Fruit fly (Drosophila melanogaster): ENCODE data around the gene CG33642.

The CG33642 gene

dm6 chr2L:13513331-13514261 is 16.2 kb upstream of the CG33642 start (continued):
- TF ChIP-seq fu2 (GFP tag; optimal IDR thresholded peaks at IDR 0.05) = peak; percentile 47
- peak; percentile 47 for TF ChIP-seq Hmr (GFP tag; optimal IDR thresholded peaks at IDR 0.05)
- TF ChIP-seq NfI (GFP tag; optimal IDR thresholded peaks at IDR 0.05) = peak; percentile 63
- peak; percentile 86 for TF ChIP-seq HLHmδ (GFP tag; optimal IDR thresholded peaks at IDR 0.05)
- 0 out of 2 replicates have a peak, but pooled peaks have one; percentile 24 for TF ChIP-seq GATAe (GFP tag; conservative IDR thresholded peaks at IDR 0.05)
- peak; percentile 62 for TF ChIP-seq CG1233 (GFP tag; optimal IDR thresholded peaks at IDR 0.05)
- TF ChIP-seq CG6689 (GFP tag; IDR thresholded peaks at IDR 0.05) = peak; percentile 76
- peak; percentile 43 for TF ChIP-seq Ssrp (tag; optimal IDR thresholded peaks at IDR 0.05)
- peak; percentile 69 for TF ChIP-seq gem (tag; optimal IDR thresholded peaks at IDR 0.05)
- no peak for TF ChIP-seq Vsx1 (GFP tag; optimal IDR thresholded peaks at IDR 0.05)
- TF ChIP-seq lmd (GFP tag; IDR thresholded peaks at IDR 0.05) = peak; percentile 69
- peak; percentile 3 for TF ChIP-seq schlank (tag; optimal IDR thresholded peaks at IDR 0.05)
- TF ChIP-seq HmgD (GFP tag; optimal IDR thresholded peaks at IDR 0.05) = peak; percentile 34
- TF ChIP-seq CG15514 (GFP tag; optimal IDR thresholded peaks at IDR 0.05) = peak; percentile 37
- TF ChIP-seq dmrt99B (tag; optimal IDR thresholded peaks at IDR 0.05) = peak; percentile 66
- no peak for TF ChIP-seq sim (GFP tag; IDR thresholded peaks at IDR 0.05)
- TF ChIP-seq mam (GFP tag; optimal IDR thresholded peaks at IDR 0.05) = peak; percentile 74
- TF ChIP-seq hth (optimal IDR thresholded peaks at IDR 0.05) = no peak
- TF ChIP-seq da (GFP tag; optimal IDR thresholded peaks at IDR 0.05) = no peak
- TF ChIP-seq p53 (GFP tag; optimal IDR thresholded peaks at IDR 0.05) = no peak
- peak; percentile 69 for TF ChIP-seq CG16863 (GFP tag; optimal IDR thresholded peaks at IDR 0.05)
- TF ChIP-seq otp (GFP tag; IDR thresholded peaks at IDR 0.05) = peak; percentile 63; the same call in 2 of the 3 replicates
- no peak for TF ChIP-seq dan (GFP tag; IDR thresholded peaks at IDR 0.05)
- peak; percentile 54 for TF ChIP-seq CG8388 (GFP tag; optimal IDR thresholded peaks at IDR 0.05)
- peak; percentile 90 for TF ChIP-seq Med (GFP tag)
- peak; percentile 68 for TF ChIP-seq CG11504 (tag; optimal IDR thresholded peaks at IDR 0.05)
- TF ChIP-seq CG9876 (GFP tag; optimal IDR thresholded peaks at IDR 0.05) = peak; percentile 63
- no peak for TF ChIP-seq CG16779 (GFP tag; IDR thresholded peaks at IDR 0.05)
- TF ChIP-seq CG2678 (tag; optimal IDR thresholded peaks at IDR 0.05) = peak; percentile 67
- peak; percentile 51; the same call in 1 of the 4 replicates for TF ChIP-seq Dll (GFP tag; IDR thresholded peaks at IDR 0.05; ENCODE audit: partially characterized antibody)
- no peak for TF ChIP-seq gt (GFP tag; IDR thresholded peaks at IDR 0.05)
- peak; percentile 75 for TF ChIP-seq CG17361 (GFP tag; IDR thresholded peaks at IDR 0.05)
- no peak for TF ChIP-seq CG3838 (GFP tag; optimal IDR thresholded peaks at IDR 0.05)
- TF ChIP-seq gro (GFP tag; optimal IDR thresholded peaks at IDR 0.05) = peak; percentile 72
- peak; percentile 70 for TF ChIP-seq Ptx1 (GFP tag; IDR thresholded peaks at IDR 0.05)
- peak; percentile 33 for TF ChIP-seq sqz (GFP tag; optimal IDR thresholded peaks at IDR 0.05)
- peak; percentile 44 for TF ChIP-seq CG10979 (tag; optimal IDR thresholded peaks at IDR 0.05)
- no peak for TF ChIP-seq emc (GFP tag; optimal IDR thresholded peaks at IDR 0.05)
- no peak for TF ChIP-seq Hmx (GFP tag; optimal IDR thresholded peaks at IDR 0.05)
- peak; percentile 48; the same call in 1 of the 2 replicates for TF ChIP-seq ara (GFP tag; IDR thresholded peaks at IDR 0.05)
- TF ChIP-seq CG13424 (tag; optimal IDR thresholded peaks at IDR 0.05) = peak; percentile 49
- peak; percentile 27 for TF ChIP-seq CG10654 (GFP tag; optimal IDR thresholded peaks at IDR 0.05)
- no peak for TF ChIP-seq CG6254 (GFP tag; optimal IDR thresholded peaks at IDR 0.05)
- peak; percentile 45 for TF ChIP-seq ro (GFP tag; IDR thresholded peaks at IDR 0.05)
- TF ChIP-seq Fer1 (GFP tag; optimal IDR thresholded peaks at IDR 0.05) = peak; percentile 20
- TF ChIP-seq CG14014 (GFP tag; IDR thresholded peaks at IDR 0.05) = peak; percentile 65
- peak; percentile 20 for TF ChIP-seq cato (GFP tag; optimal IDR thresholded peaks at IDR 0.05; ENCODE audit: borderline replicate concordance)
- TF ChIP-seq CG14441 (GFP tag; IDR thresholded peaks at IDR 0.05) = peak; percentile 80
- peak; percentile 60 for TF ChIP-seq Sox100B (GFP tag; optimal IDR thresholded peaks at IDR 0.05)

All from whole organism, embryonic.